Fruit fly (Drosophila melanogaster) whole organism, embryonic: ENCODE results near the gene MAGE.
A peak's percentile ranks its signal among the peaks of the same experiment; 100 is the strongest.

Experiments used
- B-H1 ChIP-seq: fragments of 200-800 bp; sonication (Bioruptor generic); IDR thresholded peaks from 3 replicates; pipeline ENCODE4 v1.3.6; 2022; ENCODE audit warnings: missing biosample characterization, missing genetic modification characterization
- Blimp-1 ChIP-seq: fragments of 200-800 bp; sonication (Bioruptor generic); optimal IDR thresholded peaks from 3 replicates; lab custom pipeline; 2018; ENCODE audit warnings: missing biosample characterization, missing genetic modification characterization, mild to moderate bottlenecking, moderate library complexity, missing genetic modification reagents
- BtbVII ChIP-seq: fragments of 200-800 bp; sonication (Bioruptor generic); optimal IDR thresholded peaks from 3 replicates; lab custom pipeline; 2017; ENCODE audit warnings: missing biosample characterization, mild to moderate bottlenecking, missing genetic modification characterization
- CG12071 ChIP-seq: fragments of 200-800 bp; sonication (Bioruptor generic); optimal IDR thresholded peaks from 3 replicates; lab custom pipeline; 2018; ENCODE audit warnings: missing biosample characterization, mild to moderate bottlenecking, missing genetic modification characterization
- CG12104 ChIP-seq: fragments of 200-800 bp; sonication (Bioruptor generic); optimal IDR thresholded peaks from 3 replicates; lab custom pipeline; 2016; ENCODE audit warnings: missing biosample characterization, missing genetic modification characterization
- CG12391 ChIP-seq: fragments of 200-800 bp; sonication (Bioruptor generic); optimal IDR thresholded peaks from 3 replicates; lab custom pipeline; 2018; ENCODE audit warnings: missing biosample characterization, mild to moderate bottlenecking, missing genetic modification characterization, moderate library complexity
- CG14014 ChIP-seq: fragments of 200-800 bp; sonication (Bioruptor generic); IDR thresholded peaks from 2 replicates; pipeline ENCODE4 v1.3.6; 2022; ENCODE audit warnings: missing biosample characterization, missing genetic modification characterization
- CG14965 ChIP-seq: fragments of 200-800 bp; sonication (Bioruptor generic); optimal IDR thresholded peaks from 2 replicates; lab custom pipeline; 2016; ENCODE audit warnings: missing biosample characterization, missing genetic modification characterization, borderline replicate concordance
- CG18476 ChIP-seq: fragments of 200-800 bp; sonication (Bioruptor generic); optimal IDR thresholded peaks from 2 replicates; lab custom pipeline; 2016; ENCODE audit warnings: missing biosample characterization, mild to moderate bottlenecking, missing genetic modification characterization
- CG3065 ChIP-seq: fragments of 200-800 bp; sonication (Bioruptor generic); optimal IDR thresholded peaks from 2 replicates; lab custom pipeline; 2016; ENCODE audit warnings: missing biosample characterization, missing genetic modification characterization
- CG32532 ChIP-seq: fragments of 200-800 bp; sonication (Bioruptor generic); IDR thresholded peaks from 2 replicates; pipeline ENCODE4 v1.3.6; 2022; ENCODE audit warnings: missing biosample characterization, missing genetic modification characterization
- CG33213 ChIP-seq: fragments of 200-800 bp; sonication (Bioruptor generic); optimal IDR thresholded peaks from 3 replicates; lab custom pipeline; 2016; ENCODE audit warnings: missing biosample characterization, missing genetic modification characterization
- CG34376 ChIP-seq: fragments of 200-800 bp; sonication (Bioruptor generic); optimal IDR thresholded peaks from 2 replicates; lab custom pipeline; 2018; ENCODE audit warnings: missing biosample characterization, mild to moderate bottlenecking, missing genetic modification characterization
- CG4360 ChIP-seq: fragments of 200-800 bp; sonication (Bioruptor generic); IDR thresholded peaks from 2 replicates; pipeline ENCODE4 v1.3.6; 2022; ENCODE audit warnings: missing biosample characterization, missing genetic modification characterization
- CG6175 ChIP-seq: fragments of 200-800 bp; sonication (Bioruptor generic); IDR thresholded peaks from 3 replicates; pipeline ENCODE4 v1.3.6; 2022; ENCODE audit warnings: missing biosample characterization, missing genetic modification characterization
- CG6791 ChIP-seq: fragments of 200-800 bp; sonication (Bioruptor generic); IDR thresholded peaks from 3 replicates; pipeline ENCODE4 v1.3.6; 2022; ENCODE audit warnings: missing biosample characterization, missing genetic modification characterization; ENCODE audit not compliant: partially characterized antibody
- CG6813 ChIP-seq: fragments of 200-800 bp; sonication (Bioruptor generic); optimal IDR thresholded peaks from 2 replicates; lab custom pipeline; 2017; ENCODE audit warnings: missing biosample characterization, missing genetic modification characterization, mild to moderate bottlenecking, moderate library complexity, missing genetic modification reagents
- CG7786 ChIP-seq: fragments of 200-800 bp; sonication (Bioruptor generic); optimal IDR thresholded peaks from 2 replicates; lab custom pipeline; 2016; ENCODE audit warnings: missing biosample characterization, missing genetic modification characterization
- CG7987 ChIP-seq: fragments of 200-800 bp; sonication (Bioruptor generic); optimal IDR thresholded peaks from 2 replicates; lab custom pipeline; 2018; ENCODE audit warnings: missing biosample characterization, mild to moderate bottlenecking, missing genetic modification characterization, moderate library complexity
- CG8944 ChIP-seq: fragments of 200-800 bp; sonication (Bioruptor generic); optimal IDR thresholded peaks from 3 replicates; lab custom pipeline; 2016; ENCODE audit warnings: missing biosample characterization, missing genetic modification characterization
- CG9932 ChIP-seq: fragments of 200-800 bp; sonication (Bioruptor generic); IDR thresholded peaks from 2 replicates; pipeline ENCODE4 v1.3.6; 2022; ENCODE audit warnings: missing biosample characterization, missing genetic modification characterization
- Eip74EF ChIP-seq, 2 experiments: fragments of 200-800 bp in 1 of 2; fragments of >200 bp in 1 of 2; sonication (Bioruptor generic) in 1 of 2; optimal IDR thresholded peaks; 2 replicates each; lab custom pipeline; 2017 to 2019; ENCODE audit warnings: missing biosample characterization in 2 of 2, missing genetic modification characterization in 2 of 2, mild to moderate bottlenecking in 1 of 2, moderate library complexity in 1 of 2
- Fer2 ChIP-seq: fragments of 200-800 bp; sonication (Bioruptor generic); optimal IDR thresholded peaks from 2 replicates; lab custom pipeline; 2018; ENCODE audit warnings: missing biosample characterization, mild to moderate bottlenecking, missing genetic modification characterization, moderate library complexity
- Fer3 ChIP-seq: fragments of 200-800 bp; sonication (Bioruptor generic); optimal IDR thresholded peaks from 2 replicates; lab custom pipeline; 2018; ENCODE audit warnings: missing biosample characterization, mild to moderate bottlenecking, missing genetic modification characterization, moderate library complexity
- HLH4C ChIP-seq: fragments of 200-800 bp; sonication (Bioruptor generic); IDR thresholded peaks from 3 replicates; pipeline ENCODE4 v1.3.6; 2022; ENCODE audit warnings: missing biosample characterization, missing genetic modification characterization; ENCODE audit not compliant: partially characterized antibody
- HLHmδ ChIP-seq: fragments of 200-800 bp; sonication (Bioruptor generic); optimal IDR thresholded peaks from 2 replicates; lab custom pipeline; 2018; ENCODE audit warnings: missing biosample characterization, mild to moderate bottlenecking, missing genetic modification characterization, moderate library complexity
- Neu2 ChIP-seq: fragments of 200-800 bp; sonication (Bioruptor generic); optimal IDR thresholded peaks from 3 replicates; lab custom pipeline; 2016; ENCODE audit warnings: missing biosample characterization, missing genetic modification characterization, borderline replicate concordance
- NfI ChIP-seq: fragments of 200-800 bp; sonication (Bioruptor generic); optimal IDR thresholded peaks from 3 replicates; lab custom pipeline; 2018; ENCODE audit warnings: missing biosample characterization, mild to moderate bottlenecking, missing genetic modification characterization, moderate library complexity
- PHDP ChIP-seq: fragments of 200-800 bp; sonication (Bioruptor generic); optimal IDR thresholded peaks from 3 replicates; lab custom pipeline; 2018; ENCODE audit warnings: missing biosample characterization, mild to moderate bottlenecking, missing genetic modification characterization, moderate library complexity
- Side ChIP-seq: fragments of 200-800 bp; sonication (Bioruptor generic); optimal IDR thresholded peaks from 2 replicates; lab custom pipeline; 2016; ENCODE audit warnings: missing biosample characterization, missing genetic modification characterization
- abd-A ChIP-seq: fragments of 200-800 bp; sonication (Bioruptor generic); optimal IDR thresholded peaks from 3 replicates; lab custom pipeline; 2019; ENCODE audit warnings: missing biosample characterization, mild to moderate bottlenecking, missing genetic modification characterization, moderate library complexity
- bowl ChIP-seq: fragments of 200-800 bp; sonication (Bioruptor generic); IDR thresholded peaks from 2 replicates; pipeline ENCODE4 v1.3.6; 2022; ENCODE audit warnings: missing biosample characterization, missing genetic modification characterization
- chn ChIP-seq: fragments of 200-800 bp; sonication (Bioruptor generic); optimal IDR thresholded peaks from 2 replicates; lab custom pipeline; 2016; ENCODE audit warnings: missing biosample characterization, missing genetic modification characterization
- ci ChIP-seq: fragments of 200-800 bp; sonication (Bioruptor generic); IDR thresholded peaks from 3 replicates; pipeline ENCODE4 v1.3.6; 2022; ENCODE audit warnings: missing biosample characterization, missing genetic modification characterization
- dan ChIP-seq: fragments of 200-800 bp; sonication (Bioruptor generic); IDR thresholded peaks from 2 replicates; pipeline ENCODE4 v1.3.6; 2022; ENCODE audit warnings: missing biosample characterization, missing genetic modification characterization
- fd102C ChIP-seq: fragments of 200-800 bp; sonication (Bioruptor generic); optimal IDR thresholded peaks from 2 replicates; lab custom pipeline; 2018; ENCODE audit warnings: missing biosample characterization, mild to moderate bottlenecking, missing genetic modification characterization, moderate library complexity
- fru ChIP-seq: fragments of >200 bp; optimal IDR thresholded peaks from 2 replicates; lab custom pipeline; 2017
- gcm ChIP-seq: fragments of 200-800 bp; sonication (Bioruptor generic); optimal IDR thresholded peaks from 2 replicates; lab custom pipeline; 2019; ENCODE audit warnings: missing biosample characterization, mild to moderate bottlenecking, missing genetic modification characterization, moderate library complexity
- ham ChIP-seq: fragments of 200-800 bp; sonication (Bioruptor generic); IDR thresholded peaks from 2 replicates; pipeline ENCODE4 v1.3.6; 2022; ENCODE audit warnings: missing biosample characterization, missing genetic modification characterization
- hbn ChIP-seq: fragments of 200-800 bp; sonication (Bioruptor generic); IDR thresholded peaks from 2 replicates; pipeline ENCODE4 v1.3.6; 2022; ENCODE audit warnings: missing biosample characterization, missing genetic modification characterization; ENCODE audit not compliant: partially characterized antibody
- jigr1 ChIP-seq: fragments of 200-800 bp; sonication (Bioruptor generic); IDR thresholded peaks from 3 replicates; pipeline ENCODE4 v1.3.6; 2022; ENCODE audit warnings: missing biosample characterization, missing genetic modification characterization
- klu ChIP-seq: fragments of 200-800 bp; sonication (Bioruptor generic); IDR thresholded peaks from 2 replicates; pipeline ENCODE4 v1.3.6; 2022; ENCODE audit warnings: missing biosample characterization, missing genetic modification characterization
- lmd ChIP-seq: fragments of 200-800 bp; sonication (Bioruptor generic); IDR thresholded peaks from 2 replicates; pipeline ENCODE4 v1.3.6; 2022; ENCODE audit warnings: missing biosample characterization, missing genetic modification characterization
- odd ChIP-seq: fragments of 200-800 bp; sonication (Bioruptor generic); optimal IDR thresholded peaks from 2 replicates; lab custom pipeline; 2017; ENCODE audit warnings: missing biosample characterization, mild to moderate bottlenecking, missing genetic modification characterization
- org-1 ChIP-seq: fragments of 200-800 bp; sonication (Bioruptor generic); optimal IDR thresholded peaks from 2 replicates; lab custom pipeline; 2017; ENCODE audit warnings: missing biosample characterization, missing genetic modification characterization
- peb ChIP-seq: fragments of 200-800 bp; sonication (Bioruptor generic); IDR thresholded peaks from 2 replicates; pipeline ENCODE4 v1.3.6; 2022; ENCODE audit warnings: missing biosample characterization, missing genetic modification characterization
- tap ChIP-seq: fragments of 200-800 bp; optimal IDR thresholded peaks from 3 replicates; lab custom pipeline; 2019; ENCODE audit warnings: missing biosample characterization, mild to moderate bottlenecking, missing genetic modification characterization, moderate library complexity
- twi ChIP-seq: fragments of 200-800 bp; optimal IDR thresholded peaks from 2 replicates; lab custom pipeline; 2019; ENCODE audit warnings: missing biosample characterization, mild to moderate bottlenecking, missing genetic modification characterization, moderate library complexity
- wek ChIP-seq: fragments of 200-800 bp; sonication (Bioruptor generic); optimal IDR thresholded peaks from 3 replicates; lab custom pipeline; 2018; ENCODE audit warnings: missing biosample characterization, mild to moderate bottlenecking, missing genetic modification characterization, moderate library complexity

The MAGE gene

DNA sequence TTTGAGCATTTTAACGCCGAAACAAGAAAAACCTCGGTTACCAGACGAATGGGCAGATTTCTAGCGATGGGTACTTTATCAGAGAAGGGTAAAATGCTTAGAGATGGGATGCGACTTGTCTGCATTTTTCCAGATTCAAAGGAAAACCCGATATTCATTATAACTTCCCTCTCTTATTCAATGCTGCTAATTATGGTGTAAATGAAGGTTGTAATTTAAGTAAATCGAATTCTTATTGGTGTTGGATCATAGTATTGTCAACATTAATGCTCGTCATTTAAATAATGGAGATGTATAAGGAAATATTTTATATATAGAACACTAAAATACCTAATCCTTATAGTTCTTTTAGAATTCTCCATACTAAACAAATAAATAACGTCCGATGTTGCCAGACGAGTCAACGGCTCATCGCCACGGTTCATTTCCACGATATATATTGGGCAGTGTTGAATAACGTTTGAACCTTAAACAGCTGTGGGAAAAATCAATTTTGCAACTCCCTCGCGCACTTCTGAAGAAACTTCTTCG, 30.8 kb downstream of the MAGE start, which contains the start of the genes Alh and CG10098 (continued):
- TF ChIP-seq BtbVII (GFP tag; lab: Kevin White, UChicago): no peak
- no peak for TF ChIP-seq fru (lab: Kevin White, UChicago)
- 0 out of 2 replicates have a peak, but pooled peaks have one; percentile 52 for TF ChIP-seq peb (GFP tag; lab: Robert Waterston, UW)
- no peak for TF ChIP-seq dan
- TF ChIP-seq Fer2 (tag; lab: Kevin White, UChicago): peak; percentile 79
- peak; percentile 59 for TF ChIP-seq tap (tag; lab: Kevin White, UChicago)
- peak; percentile 77 for TF ChIP-seq Fer3 (tag; lab: Kevin White, UChicago)
- peak; percentile 88 for TF ChIP-seq CG12391 (tag; lab: Kevin White, UChicago)
- TF ChIP-seq wek: no peak
- no peak for TF ChIP-seq bowl (GFP tag; lab: Robert Waterston, UW)
- no peak for TF ChIP-seq CG14965 (GFP tag; lab: Kevin White, UChicago)
- peak; percentile 7; the same call in 1 of the 3 replicates for TF ChIP-seq ci (GFP tag; lab: Robert Waterston, UW)
- TF ChIP-seq CG6791 (GFP tag; lab: Robert Waterston, UW): peak; percentile 67
- TF ChIP-seq hbn (GFP tag; lab: Robert Waterston, UW): peak; percentile 50; the same call in 1 of the 2 replicates
- peak; percentile 36; the same call in 1 of the 3 replicates for TF ChIP-seq CG6175
- TF ChIP-seq HLH4C (GFP tag; lab: Robert Waterston, UW): peak; percentile 70
- TF ChIP-seq Neu2 (GFP tag; lab: Kevin White, UChicago): no peak
- peak; percentile 22 for TF ChIP-seq gcm (GFP tag; lab: Kevin White, UChicago)
- peak; percentile 48 for TF ChIP-seq CG34376 (GFP tag; lab: Kevin White, UChicago)
- TF ChIP-seq Eip74EF (GFP tag; optimal IDR thresholded peaks at IDR 0.05; lab: Kevin White, UChicago): peak in 1 of 2 experiments; percentile 44
- TF ChIP-seq odd (GFP tag; lab: Kevin White, UChicago): no peak
- peak; percentile 63 for TF ChIP-seq Blimp-1 (GFP tag; lab: Kevin White, UChicago)
- TF ChIP-seq jigr1 (GFP tag; lab: Robert Waterston, UW): no peak; the same call in 2 of the 3 replicates
- TF ChIP-seq CG32532: peak; percentile 86
- no peak for TF ChIP-seq HLHmδ (GFP tag; lab: Kevin White, UChicago)
- TF ChIP-seq CG9932 (GFP tag; lab: Robert Waterston, UW): peak; percentile 94
- TF ChIP-seq CG7786 (GFP tag; lab: Kevin White, UChicago): peak; percentile 91
- peak; percentile 74 for TF ChIP-seq Side (GFP tag; lab: Kevin White, UChicago)
- peak; percentile 71 for TF ChIP-seq twi (tag; lab: Kevin White, UChicago)
- peak; percentile 76 for TF ChIP-seq PHDP (tag; lab: Kevin White, UChicago)
- peak; percentile 10 for TF ChIP-seq CG6813 (GFP tag; lab: Kevin White, UChicago)
- TF ChIP-seq CG18476 (GFP tag; lab: Kevin White, UChicago): peak; percentile 76
- TF ChIP-seq fd102C (GFP tag; lab: Kevin White, UChicago): no peak
- peak; percentile 87 for TF ChIP-seq chn (GFP tag; lab: Kevin White, UChicago)
- peak; percentile 54 for TF ChIP-seq B-H1 (GFP tag; lab: Robert Waterston, UW)
- TF ChIP-seq org-1 (GFP tag; lab: Kevin White, UChicago): no peak
- peak; percentile 83 for TF ChIP-seq CG33213
- TF ChIP-seq klu (GFP tag; lab: Robert Waterston, UW): peak; percentile 65; the same call in 1 of the 2 replicates
- peak; percentile 83 for TF ChIP-seq CG14014 (GFP tag; lab: Robert Waterston, UW)
- TF ChIP-seq CG3065 (GFP tag; lab: Kevin White, UChicago): peak; percentile 48
- TF ChIP-seq CG8944 (GFP tag; lab: Kevin White, UChicago): peak; percentile 87
- TF ChIP-seq CG12104 (GFP tag; lab: Kevin White, UChicago): peak; percentile 89
- TF ChIP-seq CG4360 (GFP tag; lab: Robert Waterston, UW): no peak
- peak; percentile 64; the same call in 1 of the 2 replicates for TF ChIP-seq ham (GFP tag; lab: Robert Waterston, UW)
- TF ChIP-seq abd-A (tag; lab: Kevin White, UChicago): no peak
- no peak for TF ChIP-seq CG12071
- peak; percentile 81 for TF ChIP-seq lmd (GFP tag; lab: Robert Waterston, UW)
- peak; percentile 82 for TF ChIP-seq NfI (GFP tag; lab: Kevin White, UChicago)
- no peak for TF ChIP-seq CG7987 (GFP tag; lab: Kevin White, UChicago)
